Worm (Caenorhabditis elegans) whole organism, L3 larva: Measurements from ENCODE around the gene str-174.

Source experiments
- ama-1 ChIP-seq: fragments of 150-350 bp; optimal IDR thresholded peaks from 2 replicates; lab custom pipeline; 2018
- elt-3 ChIP-seq, 3 experiments: fragments of 150-350 bp in 1 of 3; sonication (generic microtip) in 2 of 3; optimal IDR thresholded peaks; 2 replicates in 2 of 3; 4 replicates in 1 of 3; lab custom pipeline; 2014 to 2017; ENCODE audit warnings: missing biosample characterization in 3 of 3, missing genetic modification characterization in 3 of 3
- fkh-2 ChIP-seq: fragments of 150-350 bp; optimal IDR thresholded peaks from 2 replicates; lab custom pipeline; 2014; ENCODE audit warnings: missing biosample characterization, missing genetic modification reagents, missing genetic modification characterization
- nhr-12 ChIP-seq: fragments of 150-350 bp; optimal IDR thresholded peaks from 2 replicates; lab custom pipeline; 2014; ENCODE audit warnings: missing biosample characterization, missing genetic modification characterization
- pqm-1 ChIP-seq: fragments of 150-350 bp; optimal IDR thresholded peaks from 2 replicates; lab custom pipeline; 2017; ENCODE audit warnings: missing biosample characterization, missing genetic modification characterization, inconsistent platforms

- TF ChIP-seq pqm-1, result no peak
- no peak for TF ChIP-seq nhr-12 (tag; lab: Kevin White, UChicago)
- no peak for TF ChIP-seq ama-1
- TF ChIP-seq elt-3 (tag; optimal IDR thresholded peaks at IDR 0.05; lab: Kevin White, UChicago), result no peak
- no peak for TF ChIP-seq fkh-2 (tag; lab: Kevin White, UChicago)
These were observed 10.0 kb downstream of the str-174 start for ce11 chrIV:4864524-4864923.
